Fruit fly (Drosophila melanogaster): ENCODE data around the gene CG6179.

CG6179 gene

DNA sequence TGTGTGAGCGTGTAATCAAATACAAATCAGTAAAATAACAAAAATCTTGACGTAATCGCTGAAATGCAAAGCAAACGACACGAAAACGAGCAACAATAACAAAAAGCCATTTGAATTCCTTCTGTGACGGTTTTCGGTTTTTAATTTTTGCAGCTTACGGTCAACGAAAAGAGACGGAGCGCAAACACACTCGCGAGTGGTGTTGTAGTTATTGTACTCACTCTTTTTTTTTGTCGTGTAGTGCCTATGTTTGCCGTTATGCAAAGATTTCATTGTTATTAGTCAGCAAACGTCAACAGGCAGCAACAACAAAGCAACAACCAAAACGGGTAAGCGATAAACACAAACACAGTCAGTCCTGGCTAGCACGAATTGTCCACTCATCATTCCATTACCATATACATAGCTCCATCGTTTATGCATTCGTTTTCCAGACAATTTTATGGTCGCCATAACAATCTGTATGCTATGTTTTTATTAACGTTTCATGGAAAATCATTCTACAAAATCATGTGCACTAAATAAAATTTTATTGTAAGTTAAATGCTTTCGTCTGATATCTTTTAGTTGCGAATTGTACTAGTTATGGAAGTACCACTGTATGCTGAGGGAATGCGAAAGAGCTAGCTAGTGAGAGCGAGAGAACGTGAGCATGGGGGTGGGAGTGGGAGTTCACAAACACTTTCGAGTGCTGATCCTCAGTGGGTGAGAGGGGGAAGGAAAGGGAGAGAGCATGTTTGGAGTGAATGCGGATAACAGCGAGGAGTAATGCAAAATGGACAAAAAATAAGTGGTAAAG lies 12.8 kb upstream of the CG6179 start (continued):
- TF ChIP-seq pita (GFP tag; optimal IDR thresholded peaks at IDR 0.05) (no peak), Taf1 (GFP tag; IDR thresholded peaks at IDR 0.05) (peak; percentile 69), gce (GFP tag; IDR thresholded peaks at IDR 0.05) (no peak), Ets65A (GFP tag) (peak; percentile 98), HLH4C (GFP tag; IDR thresholded peaks at IDR 0.05; ENCODE audit: partially characterized antibody) (no peak), CG14965 (GFP tag; optimal IDR thresholded peaks at IDR 0.05; ENCODE audit: borderline replicate concordance) (no peak), CG8290 (GFP tag; optimal IDR thresholded peaks at IDR 0.05) (no peak), CG8290 (tag; optimal IDR thresholded peaks at IDR 0.05) (peak in 1 of 2 experiments; percentile 63), luna (GFP tag; optimal IDR thresholded peaks at IDR 0.05) (peak; percentile 15), crp (GFP tag; optimal IDR thresholded peaks at IDR 0.05) (no peak), Dek (tag; optimal IDR thresholded peaks at IDR 0.05) (peak; percentile 80), CG7271 (tag; optimal IDR thresholded peaks at IDR 0.05) (no peak), CG9797 (GFP tag; optimal IDR thresholded peaks at IDR 0.05) (no peak), CG12219 (GFP tag; optimal IDR thresholded peaks at IDR 0.05) (peak; percentile 75), CG43689 (GFP tag; IDR thresholded peaks at IDR 0.05) (peak; percentile 55), CG17359 (tag; optimal IDR thresholded peaks at IDR 0.05) (peak; percentile 77), hbn (GFP tag; IDR thresholded peaks at IDR 0.05; ENCODE audit: partially characterized antibody) (no peak), Dad (GFP tag; optimal IDR thresholded peaks at IDR 0.05) (peak; percentile 76), CG6689 (GFP tag; IDR thresholded peaks at IDR 0.05) (peak; percentile 72), CG33213 (GFP tag; optimal IDR thresholded peaks at IDR 0.05) (no peak), CG5180 (GFP tag; optimal IDR thresholded peaks at IDR 0.05) (peak; percentile 54), CG11247 (GFP tag; IDR thresholded peaks at IDR 0.05) (peak; percentile 67), CG7357 (GFP tag; IDR thresholded peaks at IDR 0.05) (peak; percentile 72), CG7786 (GFP tag; optimal IDR thresholded peaks at IDR 0.05) (peak; percentile 79), C15 (GFP tag; IDR thresholded peaks at IDR 0.05) (no peak), CG12071 (GFP tag; optimal IDR thresholded peaks at IDR 0.05) (peak; percentile 65), CG2199 (GFP tag; IDR thresholded peaks at IDR 0.05) (no peak), fd96Cb (tag; optimal IDR thresholded peaks at IDR 0.05) (peak; percentile 52), cato (GFP tag; optimal IDR thresholded peaks at IDR 0.05; ENCODE audit: borderline replicate concordance) (no peak), HLHmδ (GFP tag; optimal IDR thresholded peaks at IDR 0.05) (no peak), D19A (tag; optimal IDR thresholded peaks at IDR 0.05) (peak; percentile 62), Drgx (GFP tag; IDR thresholded peaks at IDR 0.05) (peak; percentile 74), her (GFP tag; optimal IDR thresholded peaks at IDR 0.05) (peak; percentile 44), CG1647 (GFP tag; optimal IDR thresholded peaks at IDR 0.05) (peak; percentile 62), NC2β (GFP tag; optimal IDR thresholded peaks at IDR 0.05) (peak; percentile 28), ftz-f1 (GFP tag; optimal IDR thresholded peaks at IDR 0.05) (no peak), dpn (GFP tag; optimal IDR thresholded peaks at IDR 0.05) (peak in 1 of 2 experiments; percentile 38), CG11504 (tag; optimal IDR thresholded peaks at IDR 0.05) (peak; percentile 83), CG17385 (GFP tag; optimal IDR thresholded peaks at IDR 0.05) (peak; percentile 74), Ravus (GFP tag; IDR thresholded peaks at IDR 0.05) (peak; percentile 9; the same call in 1 of the 2 replicates), Oaz (GFP tag; IDR thresholded peaks at IDR 0.05) (peak; percentile 43; the same call in 1 of the 2 replicates), Xbp1 (GFP tag; optimal IDR thresholded peaks at IDR 0.05) (peak; percentile 58), ttk (GFP tag; IDR thresholded peaks at IDR 0.05) (peak; percentile 69), yki (optimal IDR thresholded peaks at IDR 0.05) (no peak), Opbp (GFP tag; IDR thresholded peaks at IDR 0.05; ENCODE audit: partially characterized antibody) (no peak), peb (GFP tag; IDR thresholded peaks at IDR 0.05) (peak; percentile 72), CoRest (tag; optimal IDR thresholded peaks at IDR 0.05) (peak; percentile 87), Ada2b (GFP tag; IDR thresholded peaks at IDR 0.05) (peak; percentile 70), CG11695 (GFP tag; IDR thresholded peaks at IDR 0.05) (peak; percentile 78), vfl (GFP tag; optimal IDR thresholded peaks at IDR 0.05) (no peak)
